ENCODE assay signal across 4 worm cellular contexts in genomic region chrII:5804288-5804687, ce11.
TF ChIP-seq lines count a peak whose summit lies in the region.

No protein-coding gene starts in this region.

TF ChIP-seq in whole organism, L2 larva, 48 proteins besides CTCF, POLR2A, EP300 and RAD21:
- TF ChIP-seq blmp-1 (tag; optimal IDR thresholded peaks at IDR 0.05; lab: Kevin White, UChicago; ENCODE audit: insufficient read depth): no peak
- TF ChIP-seq fos-1 (tag; optimal IDR thresholded peaks at IDR 0.05; lab: Kevin White, UChicago): peak; percentile 29
- TF ChIP-seq F13H6.1 (tag; optimal IDR thresholded peaks at IDR 0.05; lab: Kevin White, UChicago): no peak

TF ChIP-seq in whole organism, L3 larva, 47 proteins besides CTCF, POLR2A, EP300 and RAD21:
- no peak for TF ChIP-seq egl-5 (tag; optimal IDR thresholded peaks at IDR 0.05; lab: Kevin White, UChicago)
- no peak for TF ChIP-seq lin-15B (tag; optimal IDR thresholded peaks at IDR 0.05; lab: Kevin White, UChicago)
- no peak for TF ChIP-seq elt-1 (tag; optimal IDR thresholded peaks at IDR 0.05; lab: Kevin White, UChicago)
- TF ChIP-seq elt-2 (tag; optimal IDR thresholded peaks at IDR 0.05; lab: Kevin White, UChicago): peak; percentile 93
- TF ChIP-seq ceh-16 (tag; optimal IDR thresholded peaks at IDR 0.05; lab: Kevin White, UChicago): no peak
- TF ChIP-seq ceh-9 (tag; optimal IDR thresholded peaks at IDR 0.05; lab: Kevin White, UChicago): no peak
- TF ChIP-seq pqm-1 (tag; optimal IDR thresholded peaks at IDR 0.05; lab: Kevin White, UChicago): peak; percentile 25
- no peak for TF ChIP-seq fos-1 (tag; optimal IDR thresholded peaks at IDR 0.05; lab: Kevin White, UChicago)
- no peak for TF ChIP-seq ama-1 (optimal IDR thresholded peaks at IDR 0.05; lab: Kevin White, UChicago)
- no peak for TF ChIP-seq R02D3.7 (tag; optimal IDR thresholded peaks at IDR 0.05; lab: Kevin White, UChicago)
- no peak for TF ChIP-seq zag-1 (tag; optimal IDR thresholded peaks at IDR 0.05; lab: Kevin White, UChicago)
- TF ChIP-seq hmg-11 (tag; optimal IDR thresholded peaks at IDR 0.05; lab: Kevin White, UChicago): no peak
- TF ChIP-seq nhr-28 (tag; optimal IDR thresholded peaks at IDR 0.05; lab: Kevin White, UChicago): no peak
- TF ChIP-seq snpc-4 (tag; optimal IDR thresholded peaks at IDR 0.05; lab: Kevin White, UChicago): no peak
- TF ChIP-seq ZK546.5 (tag; optimal IDR thresholded peaks at IDR 0.05; lab: Kevin White, UChicago): no peak
- TF ChIP-seq nhr-25 (tag; optimal IDR thresholded peaks at IDR 0.05; lab: Kevin White, UChicago): no peak
- TF ChIP-seq pha-4 (tag; optimal IDR thresholded peaks at IDR 0.05; lab: Kevin White, UChicago): peak; percentile 8
- no peak for TF ChIP-seq ztf-4 (tag; optimal IDR thresholded peaks at IDR 0.05; lab: Kevin White, UChicago)
- no peak for TF ChIP-seq aly-2 (tag; optimal IDR thresholded peaks at IDR 0.05; lab: Kevin White, UChicago)
TF ChIP-seq in whole organism, L3 larva: peak in this region for 3.

TF ChIP-seq in whole organism, L4 larva, 104 proteins besides CTCF, POLR2A, EP300 and RAD21:
- TF ChIP-seq T20F7.1 (GFP tag; optimal IDR thresholded peaks at IDR 0.05; lab: Kevin White, UChicago) (peak; percentile 41), hlh-11 (tag; optimal IDR thresholded peaks at IDR 0.05; lab: Kevin White, UChicago) (peak; percentile 21), mep-1 (tag; optimal IDR thresholded peaks at IDR 0.05; lab: Kevin White, UChicago) (no peak), daf-16 (GFP tag; optimal IDR thresholded peaks at IDR 0.05; lab: Kevin White, UChicago) (no peak), daf-16 (tag; optimal IDR thresholded peaks at IDR 0.05; lab: Kevin White, UChicago) (peak; percentile 72), ceh-20 (GFP tag; IDR thresholded peaks at IDR 0.05; lab: Robert Waterston, UW) (peak; percentile 22; the same call in 1 of the 2 replicates), nhr-76 (tag; optimal IDR thresholded peaks at IDR 0.05; lab: Kevin White, UChicago) (no peak), pqm-1 (tag; optimal IDR thresholded peaks at IDR 0.05; lab: Kevin White, UChicago) (peak; percentile 9), php-3 (GFP tag; IDR thresholded peaks at IDR 0.05; lab: Robert Waterston, UW) (peak; percentile 96), dve-1 (tag; optimal IDR thresholded peaks at IDR 0.05; lab: Kevin White, UChicago; ENCODE audit: insufficient read depth) (peak; percentile 70), hif-1 (tag; optimal IDR thresholded peaks at IDR 0.05; lab: Kevin White, UChicago) (peak in 1 of 2 experiments; percentile 8)

TF ChIP-seq in whole organism, mixed stage, embryonic, 35 proteins besides CTCF, POLR2A, EP300 and RAD21:
- TF ChIP-seq ces-1 (GFP tag; optimal IDR thresholded peaks at IDR 0.05; lab: Kevin White, UChicago): no peak
- TF ChIP-seq zip-8 (tag; optimal IDR thresholded peaks at IDR 0.05; lab: Kevin White, UChicago): peak; percentile 63

Comparison
In these comparisons a context has a peak if more than half of its experiments do, and no peak if none do; other contexts are left out.
1. Of the 23 proteins assayed by ChIP-seq in both whole organism, L4 larva and whole organism, L2 larva: peak only in whole organism, L4 larva: none; only in whole organism, L2 larva: fos-1; in both: none; in neither: 22.